Fruit fly (Drosophila melanogaster) ovary, adult (tissue): ENCODE results near the gene CG9926.

Source experiments
- CG17801 ChIP-seq: fragments of 200-800 bp; optimal IDR thresholded peaks from 2 replicates; lab custom pipeline; 2019; ENCODE audit warnings: missing biosample characterization, mild to moderate bottlenecking, missing genetic modification characterization, moderate library complexity; ENCODE audit not compliant: partially characterized antibody

The CG9926 gene

dm6 chr3R:13947415-13947814, 3.5 kb downstream of the CG9926 start:
- TF ChIP-seq CG17801 (GFP tag; lab: Kevin White, UChicago), result no peak

- no peak for TF ChIP-seq CG17801 (GFP tag; lab: Kevin White, UChicago)
These were observed 4.8 kb downstream of the CG9926 start for dm6 chr3R:13946117-13946516.

DNA sequence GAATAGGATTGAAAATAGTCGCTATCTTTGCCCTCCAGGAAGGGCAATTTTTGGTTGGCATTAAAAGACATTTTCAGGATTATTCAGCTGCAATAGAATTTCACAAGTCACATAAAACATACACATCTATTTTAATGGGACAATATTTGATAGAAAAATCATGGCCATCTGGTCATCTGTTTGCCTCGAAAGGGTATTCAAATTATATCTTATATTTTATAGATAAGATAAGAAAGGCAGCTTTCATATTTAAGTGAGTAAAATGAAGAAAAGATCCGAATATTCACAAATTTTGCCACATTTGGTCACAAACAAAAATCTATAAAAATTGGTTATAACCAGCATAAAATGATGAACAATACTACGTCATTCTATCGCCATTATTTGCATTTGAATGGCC, 5.2 kb downstream of the CG9926 start, which contains the start of gene Art6:
Art6 (minus strand) TSS at position 101 of the 400 bp plus-strand sequence.
- no peak for TF ChIP-seq CG17801 (GFP tag; lab: Kevin White, UChicago)

DNA sequence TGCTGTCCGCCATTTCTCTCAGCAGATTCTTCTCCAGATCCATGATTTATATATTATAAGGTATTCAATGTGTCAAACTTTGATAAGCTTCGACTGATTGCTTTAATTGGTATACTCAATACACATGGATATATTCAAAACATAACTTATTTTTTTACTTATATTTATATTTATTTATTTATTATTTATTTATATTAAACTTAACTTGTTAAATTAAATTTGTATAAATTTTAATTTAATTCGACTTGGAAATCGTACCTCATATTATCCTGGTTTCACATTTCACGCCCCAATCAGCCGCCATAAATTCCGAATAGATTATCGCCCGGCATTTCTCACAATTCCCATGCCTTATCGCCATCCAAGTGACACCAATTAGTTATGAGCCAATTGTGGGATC, 7.6 kb downstream of the CG9926 start, which contains the start of gene Art9:
Art9 (minus strand) TSS at position 101 of the 400 bp plus-strand sequence.
- no peak for TF ChIP-seq CG17801 (GFP tag; lab: Kevin White, UChicago)

dm6 chr3R:13941390-13941789, 9.5 kb downstream of the CG9926 start:
- TF ChIP-seq CG17801 (GFP tag; lab: Kevin White, UChicago), result no peak

- TF ChIP-seq CG17801 (GFP tag; lab: Kevin White, UChicago), result no peak
These were observed 11.4 kb downstream of the CG9926 start for dm6 chr3R:13939353-13940049.

dm6 chr3R:13936309-13936708, 14.6 kb downstream of the CG9926 start:
- TF ChIP-seq CG17801 (GFP tag; lab: Kevin White, UChicago), result no peak

- TF ChIP-seq CG17801 (GFP tag; lab: Kevin White, UChicago), result no peak
These were observed 16.3 kb downstream of the CG9926 start for dm6 chr3R:13934618-13935017.

- TF ChIP-seq CG17801 (GFP tag; lab: Kevin White, UChicago), result no peak
These were observed 17.0 kb downstream of the CG9926 start for dm6 chr3R:13933966-13934365.

DNA sequence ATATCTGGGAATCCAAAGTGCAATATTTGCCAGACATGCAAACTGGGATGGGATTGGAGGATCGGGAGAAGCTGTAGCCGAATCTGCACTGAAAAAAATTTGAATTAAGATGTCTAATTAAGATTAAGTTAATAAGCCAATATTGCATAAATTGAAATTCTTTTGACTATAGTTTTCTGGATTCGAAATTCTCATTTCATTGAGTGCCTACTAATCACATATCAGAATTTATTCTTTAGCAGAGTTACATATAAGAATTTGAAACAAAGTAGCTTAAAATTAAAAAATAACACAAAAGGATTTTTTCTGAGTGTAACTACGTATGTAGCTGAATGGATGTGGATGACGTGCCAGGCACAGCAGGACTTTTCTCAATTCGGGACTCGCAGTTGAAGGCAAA, 19.1 kb downstream of the CG9926 start:
- no peak for TF ChIP-seq CG17801 (GFP tag; lab: Kevin White, UChicago)

- TF ChIP-seq CG17801 (GFP tag; lab: Kevin White, UChicago), result no peak
These were observed 20.7 kb downstream of the CG9926 start for dm6 chr3R:13930252-13930651.

- TF ChIP-seq CG17801 (GFP tag; lab: Kevin White, UChicago), result no peak
These were observed 23.4 kb downstream of the CG9926 start for dm6 chr3R:13927543-13927942.

- no peak for TF ChIP-seq CG17801 (GFP tag; lab: Kevin White, UChicago)
These were observed 27.3 kb downstream of the CG9926 start for dm6 chr3R:13923626-13924025.

- TF ChIP-seq CG17801 (GFP tag; lab: Kevin White, UChicago), result no peak
These were observed 29.0 kb downstream of the CG9926 start for dm6 chr3R:13921806-13922515.

DNA sequence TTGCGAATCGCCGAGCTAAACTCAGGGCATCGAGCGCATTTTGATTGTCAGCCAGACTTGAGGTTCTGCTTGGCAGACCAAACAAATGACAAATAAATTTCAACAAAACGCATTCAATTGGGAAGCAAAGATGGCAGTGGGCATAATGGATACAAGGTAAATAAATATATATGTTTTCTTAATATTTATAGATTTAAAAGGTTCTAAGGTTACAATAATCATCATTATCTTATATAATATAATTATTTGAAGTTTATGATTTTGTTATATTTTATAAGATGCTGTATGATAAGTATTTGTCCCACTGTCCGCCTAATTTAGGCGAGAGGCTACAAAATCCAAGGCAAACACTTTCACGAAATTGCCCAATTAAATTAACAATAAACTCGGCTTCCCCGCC, 32.9 kb downstream of the CG9926 start:
- no peak for TF ChIP-seq CG17801 (GFP tag; lab: Kevin White, UChicago)

DNA sequence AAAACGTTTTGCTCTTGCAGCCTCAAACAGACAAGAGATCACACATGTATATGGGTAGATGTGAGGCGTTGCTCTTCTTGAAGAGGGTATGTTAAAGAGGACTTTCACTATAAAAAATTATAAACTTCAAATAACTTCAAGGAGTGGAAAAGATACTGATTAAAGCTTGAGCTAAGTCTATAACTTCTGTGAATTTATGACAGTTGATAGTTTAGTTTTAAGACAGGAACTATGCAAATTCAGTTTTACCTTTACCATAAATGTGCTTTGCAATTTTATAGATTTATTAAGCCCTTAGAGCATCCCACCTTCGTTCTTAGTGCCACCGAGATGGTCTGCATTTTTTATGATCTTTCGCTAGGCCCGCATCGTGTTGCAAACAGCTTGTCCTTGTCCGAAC, 34.4 kb downstream of the CG9926 start:
- no peak for TF ChIP-seq CG17801 (GFP tag; lab: Kevin White, UChicago)
